Fruit fly (Drosophila melanogaster): ENCODE measurements around the gene mts.
A peak's percentile ranks its signal among the peaks of the same experiment; 100 is the strongest.

Gene mts

DNA sequence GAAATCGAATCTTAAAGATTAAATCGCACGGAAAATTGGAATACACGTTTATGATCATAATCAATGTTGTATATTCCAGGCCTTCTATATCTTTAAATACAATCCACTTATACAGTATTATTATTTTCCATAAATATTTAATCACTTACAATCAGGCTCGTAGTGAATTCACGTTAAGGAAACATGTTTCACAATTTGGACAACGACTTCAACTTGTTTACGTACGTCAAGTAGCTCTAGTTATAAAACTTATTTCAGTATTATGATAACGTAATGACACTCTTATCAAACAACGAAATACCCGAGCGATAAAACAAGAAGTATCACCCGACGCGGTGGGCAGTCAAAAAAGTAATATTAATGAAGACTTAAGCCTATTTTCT lies 36.1 kb upstream of the mts start:
- no peak for TF ChIP-seq Hnf4 (GFP tag; optimal IDR thresholded peaks at IDR 0.05)
- no peak for TF ChIP-seq h (GFP tag; optimal IDR thresholded peaks at IDR 0.05)
- no peak for TF ChIP-seq sage (GFP tag; optimal IDR thresholded peaks at IDR 0.05)
- TF ChIP-seq jim (GFP tag; optimal IDR thresholded peaks at IDR 0.05) = no peak
- no peak for TF ChIP-seq Abd-B (GFP tag; optimal IDR thresholded peaks at IDR 0.05)
- TF ChIP-seq OdsH (GFP tag; optimal IDR thresholded peaks at IDR 0.05) = no peak
- no peak for TF ChIP-seq rgr (GFP tag; optimal IDR thresholded peaks at IDR 0.05)
- no peak for TF ChIP-seq lola (GFP tag; optimal IDR thresholded peaks at IDR 0.05)
- no peak for TF ChIP-seq Mio (GFP tag; optimal IDR thresholded peaks at IDR 0.05)
- no peak for TF ChIP-seq ey (GFP tag; optimal IDR thresholded peaks at IDR 0.05)
- TF ChIP-seq GATAd (GFP tag; optimal IDR thresholded peaks at IDR 0.05) = no peak
- TF ChIP-seq Hr78 (GFP tag; optimal IDR thresholded peaks at IDR 0.05) = no peak
- no peak for TF ChIP-seq sv (GFP tag; optimal IDR thresholded peaks at IDR 0.05)
- no peak for TF ChIP-seq CG9705 (GFP tag; optimal IDR thresholded peaks at IDR 0.05)
- no peak for TF ChIP-seq woc (GFP tag; optimal IDR thresholded peaks at IDR 0.05)
- TF ChIP-seq CrebA (GFP tag; optimal IDR thresholded peaks at IDR 0.05; ENCODE audit: borderline replicate concordance) = no peak

DNA sequence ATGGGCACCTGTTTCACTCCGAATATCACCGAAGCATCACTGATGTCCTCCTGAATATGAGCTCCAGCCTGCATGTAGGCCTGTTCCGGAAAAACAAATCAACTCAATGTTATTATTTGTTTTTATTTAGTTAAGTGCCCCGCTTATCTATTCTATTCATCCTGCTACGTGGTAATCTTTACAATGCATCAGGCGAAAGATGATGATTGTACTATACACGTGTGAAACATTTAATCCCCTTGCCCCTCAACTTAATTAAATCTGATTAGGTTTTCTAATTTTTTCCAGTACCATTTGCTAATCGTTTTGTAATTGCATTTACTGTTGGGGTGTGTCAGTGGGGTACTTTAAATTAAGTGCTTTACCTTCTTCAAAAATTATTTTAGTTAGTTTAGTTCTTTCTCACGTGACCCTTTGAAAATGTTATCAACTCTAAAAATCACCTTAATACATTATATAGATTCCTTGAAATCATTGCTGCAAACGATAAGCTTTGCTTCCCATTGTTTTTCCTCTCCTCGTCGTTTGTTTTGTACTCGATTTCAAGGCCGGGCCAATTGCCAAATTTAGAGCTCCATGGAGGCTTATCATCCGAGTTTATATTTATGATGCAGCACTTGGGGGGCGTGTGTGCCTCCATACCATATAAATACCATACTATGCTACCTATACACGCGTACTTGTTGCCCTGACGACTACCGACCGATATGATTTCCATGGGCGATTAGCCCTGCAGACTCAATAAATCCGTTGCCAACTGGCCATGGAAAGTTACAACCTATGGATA lies 32.6 kb upstream of the mts start:
- TF ChIP-seq Hnf4 (GFP tag; optimal IDR thresholded peaks at IDR 0.05) (no peak), dl (GFP tag; optimal IDR thresholded peaks at IDR 0.05; ENCODE audit: insufficient read depth in 1 of 2, partially characterized antibody in 2 of 2) (no peak), Dif (GFP tag; optimal IDR thresholded peaks at IDR 0.05; ENCODE audit: partially characterized antibody) (no peak), fru (GFP tag; optimal IDR thresholded peaks at IDR 0.05) (no peak), foxo (GFP tag; optimal IDR thresholded peaks at IDR 0.05) (no peak), rgr (GFP tag; optimal IDR thresholded peaks at IDR 0.05) (no peak), GATAd (GFP tag; optimal IDR thresholded peaks at IDR 0.05) (no peak), h (GFP tag; optimal IDR thresholded peaks at IDR 0.05) (no peak), Hr83 (GFP tag; optimal IDR thresholded peaks at IDR 0.05; ENCODE audit: poor library complexity, severe bottlenecking) (no peak), Myc (optimal IDR thresholded peaks at IDR 0.05) (no peak), Dfd (GFP tag; optimal IDR thresholded peaks at IDR 0.05) (no peak)

DNA sequence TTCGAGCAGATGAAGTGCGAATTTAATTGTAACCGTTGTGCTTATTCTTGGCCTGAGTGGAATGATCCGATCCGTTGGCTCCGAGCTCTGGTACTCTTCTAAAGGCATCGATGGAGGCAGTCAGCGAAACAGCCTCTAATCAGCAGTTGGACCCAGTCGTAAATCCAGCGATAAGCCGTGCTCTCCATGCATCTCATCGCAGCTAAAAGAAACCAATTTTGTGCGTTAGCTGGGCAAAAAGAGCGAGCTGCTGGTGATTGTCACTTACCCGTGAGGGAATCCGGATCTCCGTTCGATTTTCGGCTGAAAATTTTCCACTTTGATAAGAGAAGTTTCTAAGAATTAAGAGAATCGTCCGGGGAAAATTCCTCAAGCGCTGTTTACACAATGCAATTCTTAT lies 31.6 kb upstream of the mts start, which contains the start of gene LKRSDH:
TSS of gene LKRSDH (minus strand) at position 101 of the 400 bp plus-strand sequence.
- TF ChIP-seq Vsx2 (GFP tag; optimal IDR thresholded peaks at IDR 0.05; ENCODE audit: partially characterized antibody) (no peak), dl (GFP tag; optimal IDR thresholded peaks at IDR 0.05; ENCODE audit: insufficient read depth in 1 of 2, partially characterized antibody in 2 of 2) (peak in 1 of 2 experiments; percentile 36)

DNA sequence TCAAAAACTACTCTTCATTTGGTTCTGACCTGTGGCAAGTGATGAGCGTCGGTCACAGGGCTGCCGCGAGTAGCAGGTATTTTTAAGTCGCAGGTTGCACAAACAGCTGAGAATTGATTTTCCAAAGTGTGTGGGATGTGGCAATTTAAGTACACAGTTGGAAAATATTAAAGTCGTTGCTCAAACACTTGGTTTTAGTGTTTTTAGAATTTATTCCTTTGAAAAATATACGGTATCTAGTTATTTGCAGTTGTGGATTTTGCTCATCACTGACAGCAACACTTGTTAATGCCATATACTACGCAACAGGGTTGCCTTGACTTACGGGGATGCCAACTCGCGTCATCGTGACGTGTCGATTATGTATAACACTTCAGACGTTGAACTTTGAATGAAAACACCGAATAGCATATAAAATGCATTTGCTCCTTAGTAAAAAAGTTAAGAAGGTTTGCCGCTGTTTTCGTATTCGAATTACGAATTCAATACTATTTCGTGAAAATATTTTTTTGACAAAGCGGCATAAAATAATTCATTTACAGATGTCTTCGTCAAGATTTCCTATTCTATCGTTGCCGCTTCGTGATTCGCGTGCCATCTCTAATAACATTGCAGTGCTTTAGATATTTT lies 27.5 kb upstream of the mts start, which contains the start of the genes Herp and r2d2:
TSS of gene Herp (minus strand) at position 255 of the 630 bp plus-strand sequence.
TSS of gene r2d2 (plus strand) at position 344 of the 630 bp plus-strand sequence.
- TF ChIP-seq brk (GFP tag; optimal IDR thresholded peaks at IDR 0.05) (peak; percentile 71), Rel (GFP tag; optimal IDR thresholded peaks at IDR 0.05) (no peak), Rel (tag; optimal IDR thresholded peaks at IDR 0.05) (peak; percentile 70), rgr (GFP tag; optimal IDR thresholded peaks at IDR 0.05) (peak; percentile 86), Abd-B (GFP tag; optimal IDR thresholded peaks at IDR 0.05) (no peak), pan (optimal IDR thresholded peaks at IDR 0.05) (no peak), ey (GFP tag; optimal IDR thresholded peaks at IDR 0.05) (peak; percentile 89), N (GFP tag; optimal IDR thresholded peaks at IDR 0.05) (no peak), Jra (GFP tag; optimal IDR thresholded peaks at IDR 0.05) (peak; percentile 61), Mio (GFP tag; optimal IDR thresholded peaks at IDR 0.05) (no peak), Sp1 (GFP tag; optimal IDR thresholded peaks at IDR 0.05) (peak; percentile 92), h (GFP tag; optimal IDR thresholded peaks at IDR 0.05) (peak; percentile 88), dmrt93B (GFP tag; optimal IDR thresholded peaks at IDR 0.05) (peak; percentile 81), GATAd (GFP tag; optimal IDR thresholded peaks at IDR 0.05) (peak; percentile 17), br (GFP tag; optimal IDR thresholded peaks at IDR 0.05) (peak; percentile 88), HLH106 (tag; optimal IDR thresholded peaks at IDR 0.05) (peak; percentile 94), psq (GFP tag; optimal IDR thresholded peaks at IDR 0.05) (peak; percentile 75), jim (GFP tag; optimal IDR thresholded peaks at IDR 0.05) (no peak), foxo (GFP tag; optimal IDR thresholded peaks at IDR 0.05) (peak in 1 of 2 experiments; percentile 92), OdsH (GFP tag; optimal IDR thresholded peaks at IDR 0.05) (peak; percentile 80), dsf (GFP tag; optimal IDR thresholded peaks at IDR 0.05; ENCODE audit: borderline replicate concordance) (peak; percentile 52), sv (GFP tag; optimal IDR thresholded peaks at IDR 0.05) (peak; percentile 90), woc (GFP tag; optimal IDR thresholded peaks at IDR 0.05) (peak; percentile 98), CG32264 (GFP tag; optimal IDR thresholded peaks at IDR 0.05) (peak; percentile 72), CG9705 (GFP tag; optimal IDR thresholded peaks at IDR 0.05) (peak; percentile 91), CrebA (GFP tag; optimal IDR thresholded peaks at IDR 0.05; ENCODE audit: borderline replicate concordance) (no peak), Myc (optimal IDR thresholded peaks at IDR 0.05) (peak; percentile 95), Dfd (GFP tag; optimal IDR thresholded peaks at IDR 0.05) (no peak), Hnf4 (GFP tag; optimal IDR thresholded peaks at IDR 0.05) (peak; percentile 79), lola (GFP tag; optimal IDR thresholded peaks at IDR 0.05) (no peak), fru (GFP tag; optimal IDR thresholded peaks at IDR 0.05) (peak; percentile 90)
